Worm (Caenorhabditis elegans) whole organism, L4 larva: ENCODE data around the gene K11H3.8.

Source experiments
- D1046.2 ChIP-seq: fragments of 200-800 bp; sonication (Bioruptor generic); IDR thresholded peaks from 2 replicates; pipeline ENCODE4 v1.3.6; 2022; ENCODE audit warnings: missing genetic modification characterization, missing compliant biosample characterization
- F10B5.3 ChIP-seq: sonication (generic microtip); optimal IDR thresholded peaks from 2 replicates; lab custom pipeline; 2016; ENCODE audit warnings: mild to moderate bottlenecking, missing genetic modification characterization, missing compliant biosample characterization
- F37D6.2 ChIP-seq: sonication (generic microtip); optimal IDR thresholded peaks from 2 replicates; lab custom pipeline; 2016; ENCODE audit warnings: mild to moderate bottlenecking, missing genetic modification characterization, missing compliant biosample characterization
- T20F7.1 ChIP-seq: fragments of 200-800 bp; sonication (Bioruptor generic); optimal IDR thresholded peaks from 2 replicates; lab custom pipeline; 2018; ENCODE audit warnings: mild to moderate bottlenecking, missing genetic modification characterization, missing compliant biosample characterization
- Y105C5A.15 ChIP-seq: fragments of 200-800 bp; sonication (Bioruptor generic); IDR thresholded peaks from 2 replicates; pipeline ENCODE4 v1.3.6; 2022; ENCODE audit warnings: missing genetic modification characterization, missing compliant biosample characterization
- Y48G9A.11 ChIP-seq: fragments of 200-800 bp; sonication (Bioruptor generic); IDR thresholded peaks from 2 replicates; pipeline ENCODE4 v1.3.6; 2022; ENCODE audit warnings: missing genetic modification reagents, missing genetic modification characterization, missing compliant biosample characterization
- Y75B8A.6 ChIP-seq: fragments of 200-800 bp; sonication (Bioruptor generic); IDR thresholded peaks from 2 replicates; pipeline ENCODE4 v1.3.6; 2022; ENCODE audit warnings: missing genetic modification reagents, missing genetic modification characterization, missing compliant biosample characterization
- ZK337.2 ChIP-seq: fragments of 200-800 bp; sonication (Bioruptor generic); IDR thresholded peaks from 2 replicates; pipeline ENCODE4 v1.3.6; 2022; ENCODE audit warnings: missing genetic modification reagents, missing genetic modification characterization, missing compliant biosample characterization
- ZK546.5 ChIP-seq, 2 experiments: sonication (generic microtip); optimal IDR thresholded peaks; 2 replicates each; lab custom pipeline; 2017; ENCODE audit warnings: missing biosample characterization in 2 of 2, missing genetic modification characterization in 2 of 2
- aha-1 ChIP-seq: fragments of 150-350 bp; peaks from one replicate; lab custom pipeline; 2014; ENCODE audit warnings: missing biosample characterization, missing genetic modification characterization
- ama-1 ChIP-seq: fragments of 150-350 bp; optimal IDR thresholded peaks from 2 replicates; lab custom pipeline; 2014; ENCODE audit warnings: inconsistent platforms, mixed read lengths
- ces-1 ChIP-seq: fragments of 150-350 bp; sonication (generic microtip); optimal IDR thresholded peaks from 4 replicates; lab custom pipeline; 2014; ENCODE audit warnings: missing biosample characterization, missing genetic modification reagents, missing genetic modification characterization
- cey-2 ChIP-seq: sonication (generic microtip); optimal IDR thresholded peaks from 3 replicates; lab custom pipeline; 2017; ENCODE audit warnings: missing genetic modification characterization, mild to moderate bottlenecking, missing compliant biosample characterization, antibody characterized with exemption, borderline replicate concordance; ENCODE audit not compliant: insufficient read depth
- daf-12 ChIP-seq: fragments of 150-350 bp; optimal IDR thresholded peaks from 2 replicates; lab custom pipeline; 2014; ENCODE audit warnings: missing biosample characterization, missing genetic modification reagents, missing genetic modification characterization
- daf-16 ChIP-seq, 3 experiments: sonication (generic microtip); optimal IDR thresholded peaks; 2 replicates each; lab custom pipeline; 2016 to 2017; ENCODE audit warnings: missing genetic modification characterization in 3 of 3, missing genetic modification reagents in 3 of 3, mild to moderate bottlenecking in 2 of 3, missing compliant biosample characterization in 2 of 3, missing biosample characterization in 1 of 3, moderate library complexity in 1 of 3
- dmd-6 ChIP-seq: fragments of 200-800 bp; sonication (Bioruptor generic); IDR thresholded peaks from 2 replicates; pipeline ENCODE4 v1.3.6; 2022; ENCODE audit warnings: missing genetic modification reagents, missing genetic modification characterization, missing compliant biosample characterization
- dve-1 ChIP-seq: sonication (generic microtip); optimal IDR thresholded peaks from 2 replicates; lab custom pipeline; 2017; ENCODE audit warnings: antibody characterized with exemption, mild to moderate bottlenecking, missing genetic modification characterization, missing compliant biosample characterization; ENCODE audit not compliant: insufficient read depth
- jun-1 ChIP-seq: fragments of 150-350 bp; optimal IDR thresholded peaks from 2 replicates; lab custom pipeline; 2014; ENCODE audit warnings: missing biosample characterization, missing genetic modification reagents, missing genetic modification characterization
- lin-13 ChIP-seq: fragments of 150-350 bp; optimal IDR thresholded peaks from 2 replicates; lab custom pipeline; 2014; ENCODE audit warnings: missing biosample characterization, missing genetic modification reagents, missing genetic modification characterization
- lin-15B ChIP-seq: fragments of 150-350 bp; sonication (generic microtip); optimal IDR thresholded peaks from 3 replicates; lab custom pipeline; 2014; ENCODE audit warnings: missing biosample characterization, missing genetic modification characterization
- lin-38 ChIP-seq: fragments of 200-800 bp; sonication (Bioruptor generic); IDR thresholded peaks from 2 replicates; pipeline ENCODE4 v1.3.6; 2022; ENCODE audit warnings: missing genetic modification reagents, missing genetic modification characterization, missing compliant biosample characterization
- lin-39 ChIP-seq: fragments of 150-350 bp; optimal IDR thresholded peaks from 2 replicates; lab custom pipeline; 2014; ENCODE audit warnings: missing biosample characterization, missing genetic modification reagents, missing genetic modification characterization
- lsy-2 ChIP-seq, 2 experiments: fragments of 150-350 bp in 1 of 2; sonication (generic microtip) in 1 of 2; optimal IDR thresholded peaks; 2 replicates each; lab custom pipeline; 2014 to 2017; ENCODE audit warnings: missing biosample characterization in 2 of 2, missing genetic modification characterization in 2 of 2
- madf-5 ChIP-seq, 2 experiments: fragments of 200-800 bp; sonication (Bioruptor generic); IDR thresholded peaks; 2 replicates each; pipeline ENCODE4 v1.3.6; 2022; ENCODE audit warnings: missing compliant biosample characterization in 2 of 2, missing genetic modification characterization in 2 of 2
- madf-9 ChIP-seq: fragments of 200-800 bp; sonication (Bioruptor generic); conservative IDR thresholded peaks from 2 replicates; pipeline ENCODE4 v1.3.6; 2022; ENCODE audit warnings: missing genetic modification reagents, missing genetic modification characterization, missing compliant biosample characterization
- mdt-29 ChIP-seq: fragments of 200-800 bp; sonication (Bioruptor generic); IDR thresholded peaks from 2 replicates; pipeline ENCODE4 v1.3.6; 2022; ENCODE audit warnings: missing genetic modification reagents, missing genetic modification characterization, missing compliant biosample characterization
- mep-1 ChIP-seq: fragments of 150-350 bp; sonication (generic microtip); optimal IDR thresholded peaks from 3 replicates; lab custom pipeline; 2014; ENCODE audit warnings: missing biosample characterization, missing genetic modification characterization
- nhr-10 ChIP-seq: fragments of 150-350 bp; optimal IDR thresholded peaks from 2 replicates; lab custom pipeline; 2014; ENCODE audit warnings: missing biosample characterization, missing genetic modification characterization
- nhr-237 ChIP-seq: sonication (generic microtip); optimal IDR thresholded peaks from 2 replicates; lab custom pipeline; 2017; ENCODE audit warnings: missing biosample characterization, missing genetic modification characterization
- nhr-28 ChIP-seq: fragments of 150-350 bp; optimal IDR thresholded peaks from 2 replicates; lab custom pipeline; 2014; ENCODE audit warnings: missing biosample characterization, missing genetic modification characterization
- nhr-41 ChIP-seq: fragments of 200-800 bp; sonication (Bioruptor generic); IDR thresholded peaks from 2 replicates; pipeline ENCODE4 v1.3.6; 2022; ENCODE audit warnings: missing genetic modification reagents, missing genetic modification characterization, missing compliant biosample characterization
- nhr-77 ChIP-seq: fragments of 150-350 bp; optimal IDR thresholded peaks from 2 replicates; lab custom pipeline; 2014; ENCODE audit warnings: missing biosample characterization, missing genetic modification characterization
- php-3 ChIP-seq: fragments of 200-800 bp; sonication (Bioruptor generic); IDR thresholded peaks from 2 replicates; pipeline ENCODE4 v1.3.6; 2022; ENCODE audit warnings: missing genetic modification reagents, missing genetic modification characterization, missing compliant biosample characterization
- pqm-1 ChIP-seq: sonication (generic microtip); optimal IDR thresholded peaks from 2 replicates; lab custom pipeline; 2017; ENCODE audit warnings: missing biosample characterization, missing genetic modification characterization
- skn-1 ChIP-seq: fragments of 150-350 bp; optimal IDR thresholded peaks from 2 replicates; lab custom pipeline; 2014; ENCODE audit warnings: missing biosample characterization, missing genetic modification characterization
- snpc-1.2 ChIP-seq: fragments of 200-800 bp; sonication (Bioruptor generic); IDR thresholded peaks from 2 replicates; pipeline ENCODE4 v1.3.6; 2022; ENCODE audit warnings: missing genetic modification reagents, missing genetic modification characterization, missing compliant biosample characterization
- spr-1 ChIP-seq: sonication (generic microtip); optimal IDR thresholded peaks from 2 replicates; lab custom pipeline; 2016; ENCODE audit warnings: mild to moderate bottlenecking, missing genetic modification characterization, missing compliant biosample characterization
- tag-97 ChIP-seq: fragments of 200-800 bp; sonication (Bioruptor generic); IDR thresholded peaks from 2 replicates; pipeline ENCODE4 v1.3.6; 2022; ENCODE audit warnings: missing genetic modification characterization, missing compliant biosample characterization
- unc-130 ChIP-seq: sonication (generic microtip); optimal IDR thresholded peaks from 2 replicates; lab custom pipeline; 2016; ENCODE audit warnings: missing genetic modification reagents, missing genetic modification characterization, missing compliant biosample characterization
- zip-11 ChIP-seq: fragments of 200-800 bp; sonication (Bioruptor generic); IDR thresholded peaks from 2 replicates; pipeline ENCODE4 v1.3.6; 2022; ENCODE audit warnings: missing genetic modification characterization, missing compliant biosample characterization
- zip-2 ChIP-seq: fragments of 150-350 bp; optimal IDR thresholded peaks from 2 replicates; lab custom pipeline; 2014; ENCODE audit warnings: missing biosample characterization, missing genetic modification characterization

Gene K11H3.8

DNA sequence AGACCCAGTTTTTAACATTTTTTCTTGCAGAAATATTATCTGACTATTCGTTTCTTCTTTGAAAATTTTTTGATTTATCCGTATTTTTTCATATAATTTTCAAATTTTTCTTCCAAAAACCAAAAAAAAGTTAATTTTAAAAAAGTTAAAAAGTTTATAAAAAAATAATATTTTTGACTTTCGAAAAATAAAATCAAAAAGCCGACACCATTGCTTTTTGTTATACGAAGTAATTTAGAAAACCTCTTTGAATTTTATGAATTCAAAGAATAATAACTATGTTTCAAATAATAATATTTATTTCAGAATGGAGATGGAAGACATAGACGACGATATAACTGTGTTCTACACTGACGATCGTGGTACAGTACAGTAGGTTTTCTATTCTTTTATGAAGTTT, at the start of gene K11H3.8:
Gene K11H3.8, plus strand, starts transcription at position 301 of the 400 bp plus-strand sequence.
- no peak for TF ChIP-seq ZK337.2 (GFP tag; lab: Robert Waterston, UW)

DNA sequence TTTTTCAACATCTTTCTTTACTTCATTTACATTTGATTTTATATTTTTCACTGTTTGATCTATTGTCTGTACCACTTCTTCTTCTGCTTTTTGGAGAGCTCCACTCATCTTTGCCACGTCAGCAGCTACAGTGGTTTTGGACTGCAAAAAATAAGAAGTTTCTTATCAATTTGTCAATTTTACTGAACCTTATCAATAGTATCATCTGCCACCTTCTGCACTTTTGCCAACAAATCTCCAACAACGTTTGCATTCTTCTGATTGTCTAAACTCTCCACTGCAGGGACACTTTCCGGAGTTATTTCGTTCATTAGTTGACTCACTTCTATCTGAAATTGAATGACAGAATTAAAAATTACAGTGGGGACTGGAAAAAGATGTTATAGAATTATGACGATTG, 48.2 kb upstream of the K11H3.8 start:
- TF ChIP-seq dve-1 (tag; lab: Kevin White, UChicago) (peak; percentile 54), lin-38 (GFP tag; lab: Robert Waterston, UW) (0 out of 2 replicates have a peak, but pooled peaks have one; percentile 31), daf-16 (GFP tag; optimal IDR thresholded peaks at IDR 0.05; lab: Kevin White, UChicago) (no peak), daf-16 (tag; optimal IDR thresholded peaks at IDR 0.05; lab: Kevin White, UChicago) (peak; percentile 33), lin-15B (tag; lab: Kevin White, UChicago) (no peak), ces-1 (GFP tag; lab: Kevin White, UChicago) (no peak), dmd-6 (GFP tag; lab: Robert Waterston, UW) (peak; percentile 74), pqm-1 (tag; lab: Kevin White, UChicago) (peak; percentile 88), Y75B8A.6 (GFP tag; lab: Robert Waterston, UW) (no peak), nhr-28 (tag; lab: Kevin White, UChicago) (peak; percentile 40), lsy-2 (tag; optimal IDR thresholded peaks at IDR 0.05; lab: Kevin White, UChicago) (peak in 1 of 2 experiments; percentile 10), T20F7.1 (peak; percentile 5), nhr-77 (tag; lab: Kevin White, UChicago) (peak; percentile 17)

DNA sequence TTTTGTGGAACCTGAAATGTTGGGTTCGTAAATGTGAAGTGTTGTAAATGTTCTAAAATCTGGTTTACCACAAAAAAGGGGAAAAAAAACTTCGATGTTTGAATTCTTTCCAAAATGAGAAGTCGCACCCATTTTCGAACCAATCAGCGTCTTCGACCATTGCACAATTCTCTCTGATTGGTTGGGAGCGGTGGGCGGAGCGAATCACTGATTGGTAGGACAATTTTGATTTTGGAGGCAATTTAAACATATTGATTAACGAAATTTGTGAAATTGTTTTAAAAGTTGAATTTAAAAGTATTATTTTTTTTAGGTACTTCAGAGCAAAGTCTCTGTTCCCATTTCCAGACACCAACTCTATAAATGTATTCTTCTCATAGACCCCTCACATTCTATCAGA, 45.9 kb upstream of the K11H3.8 start:
- TF ChIP-seq zip-2 (tag; lab: Kevin White, UChicago), result no peak
- TF ChIP-seq ZK546.5 (tag; optimal IDR thresholded peaks at IDR 0.05; lab: Kevin White, UChicago), result no peak
- no peak for TF ChIP-seq php-3 (GFP tag; lab: Robert Waterston, UW)
- TF ChIP-seq ama-1 (lab: Kevin White, UChicago), result no peak
- TF ChIP-seq Y105C5A.15 (GFP tag; lab: Robert Waterston, UW), result no peak
- no peak for TF ChIP-seq nhr-77 (tag; lab: Kevin White, UChicago)
- TF ChIP-seq spr-1 (tag; lab: Kevin White, UChicago), result no peak
- no peak for TF ChIP-seq lin-15B (tag; lab: Kevin White, UChicago)
- TF ChIP-seq lin-39 (tag; lab: Kevin White, UChicago), result no peak
- no peak for TF ChIP-seq nhr-237 (tag; lab: Kevin White, UChicago)
- TF ChIP-seq madf-9 (GFP tag; lab: Robert Waterston, UW), result no peak
- no peak for TF ChIP-seq F37D6.2
- no peak for TF ChIP-seq aha-1 (tag; lab: Kevin White, UChicago)
- no peak for TF ChIP-seq tag-97
- no peak for TF ChIP-seq D1046.2
- TF ChIP-seq dve-1 (tag; lab: Kevin White, UChicago), result no peak
- no peak for TF ChIP-seq madf-5 (GFP tag; IDR thresholded peaks at IDR 0.05; lab: Robert Waterston, UW)

DNA sequence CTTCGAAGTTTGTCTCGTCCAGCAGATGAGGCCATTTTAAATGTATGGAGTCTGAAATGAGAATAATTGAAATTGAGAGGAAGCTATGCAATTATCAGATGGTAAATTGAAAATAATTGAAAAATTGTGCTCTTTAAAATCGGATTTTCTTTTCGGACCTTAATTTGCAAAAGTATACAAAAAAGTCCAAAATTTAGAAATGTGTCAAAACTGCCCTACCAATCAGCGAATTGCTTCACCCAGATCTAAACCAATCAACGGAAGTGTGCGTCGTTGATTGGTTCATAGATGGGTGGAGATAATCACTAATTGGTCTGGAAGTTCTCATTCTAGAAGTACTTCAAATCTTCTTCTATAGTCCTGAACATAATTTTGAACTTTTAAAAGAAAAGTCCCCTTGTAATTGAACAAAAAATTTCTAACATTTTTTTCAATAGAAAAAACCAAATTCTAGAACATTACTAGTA, 45.3 kb upstream of the K11H3.8 start, which contains the start of gene R10E11.5:
Gene R10E11.5, minus strand, starts transcription at position 51 of the 467 bp plus-strand sequence.
- TF ChIP-seq mep-1 (tag; lab: Kevin White, UChicago) (no peak), mdt-29 (no peak), snpc-1.2 (GFP tag; lab: Robert Waterston, UW) (no peak), daf-12 (tag; lab: Kevin White, UChicago) (no peak)

DNA sequence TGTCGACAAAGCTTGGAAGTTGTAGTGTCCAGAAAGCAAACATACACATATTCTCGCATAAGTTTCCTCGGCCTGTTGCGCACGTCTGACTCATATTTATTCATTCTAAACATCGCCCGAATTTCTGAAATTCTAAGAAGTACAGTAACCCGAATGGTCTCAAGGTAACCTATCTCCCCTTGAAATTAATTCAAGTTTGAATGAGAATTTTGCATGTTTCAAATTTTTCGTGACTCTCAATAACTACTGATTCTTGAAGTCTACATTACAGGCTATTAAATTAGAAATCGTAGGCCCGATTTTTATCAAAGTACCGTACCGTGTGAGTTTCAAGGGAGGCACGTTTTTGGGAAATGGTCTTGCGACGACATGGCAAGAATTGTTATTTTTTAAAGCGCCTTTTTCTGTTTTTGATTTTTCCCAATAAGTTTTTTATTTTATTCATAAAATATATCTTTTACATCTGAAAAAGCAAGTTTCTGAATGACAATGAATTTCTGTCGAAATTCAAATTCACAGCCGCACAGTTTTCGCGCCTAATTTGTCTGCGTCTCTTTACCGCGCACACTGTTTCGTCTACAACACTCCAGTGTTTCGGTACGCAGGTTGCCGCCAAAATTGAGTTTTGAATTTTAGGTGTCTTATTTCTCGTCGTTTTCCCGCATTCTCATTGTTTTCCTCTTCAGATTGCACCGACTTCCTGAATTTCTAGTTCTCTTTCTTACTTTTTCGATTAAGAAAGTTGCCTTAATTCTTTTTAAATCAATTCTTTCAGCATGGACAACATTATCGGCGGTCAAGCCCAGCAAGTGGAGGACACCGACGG, 41.2 kb upstream of the K11H3.8 start, which contains the start of the genes R10E11.9 and mcm-6:
Gene R10E11.9, minus strand, starts transcription at position 51 of the 826 bp plus-strand sequence.
Gene mcm-6, plus strand, starts transcription at position 776 of the 826 bp plus-strand sequence.
- no peak for TF ChIP-seq ZK546.5 (tag; optimal IDR thresholded peaks at IDR 0.05; lab: Kevin White, UChicago)
- TF ChIP-seq nhr-10, result no peak
- no peak for TF ChIP-seq lin-13 (GFP tag; lab: Kevin White, UChicago)
- TF ChIP-seq mep-1 (tag; lab: Kevin White, UChicago), result no peak
- no peak for TF ChIP-seq cey-2 (tag; lab: Kevin White, UChicago)
- TF ChIP-seq nhr-41 (GFP tag; lab: Robert Waterston, UW), result no peak
- TF ChIP-seq Y48G9A.11 (GFP tag; lab: Robert Waterston, UW), result no peak
- no peak for TF ChIP-seq skn-1 (tag; lab: Kevin White, UChicago)
- TF ChIP-seq lsy-2 (tag; optimal IDR thresholded peaks at IDR 0.05; lab: Kevin White, UChicago), result no peak
- peak; percentile 62 for TF ChIP-seq unc-130 (GFP tag; lab: Kevin White, UChicago)
- no peak for TF ChIP-seq ces-1 (GFP tag; lab: Kevin White, UChicago)
- TF ChIP-seq zip-11, result no peak
- TF ChIP-seq jun-1, result no peak
- no peak for TF ChIP-seq nhr-237 (tag; lab: Kevin White, UChicago)
- TF ChIP-seq F10B5.3, result no peak
- no peak for TF ChIP-seq daf-16 (GFP tag; optimal IDR thresholded peaks at IDR 0.05; lab: Kevin White, UChicago)
- peak; percentile 23 for TF ChIP-seq daf-16 (tag; optimal IDR thresholded peaks at IDR 0.05; lab: Kevin White, UChicago)
- TF ChIP-seq lin-15B (tag; lab: Kevin White, UChicago), result no peak
